Comparison of ENCODE assay signal across 5 worm cellular contexts in the genomic region with DNA sequence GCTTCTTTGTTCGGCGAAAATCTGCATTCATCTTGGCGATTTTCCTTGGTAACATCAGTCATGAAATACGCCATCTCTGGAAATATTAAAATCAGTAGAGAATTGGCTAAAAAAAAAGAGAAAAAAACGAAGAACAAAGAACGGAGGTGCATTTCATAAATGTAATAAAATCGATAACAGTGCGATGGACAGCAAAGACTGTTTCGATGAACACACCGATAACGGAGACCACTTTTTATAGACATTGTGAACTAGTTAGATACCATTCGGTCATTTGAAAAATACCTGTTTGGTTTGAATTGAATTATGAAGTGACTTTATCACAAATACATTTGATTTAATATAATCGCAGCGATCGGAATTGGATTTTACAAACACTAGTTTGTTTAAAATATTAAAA.
TF ChIP-seq lines count a peak whose summit lies in the region.

A gene (minus strand): TSS at position 76 of the 400 bp plus-strand sequence.

TF ChIP-seq in whole organism, L1 larva, 84 proteins besides CTCF, POLR2A, EP300 and RAD21:
- TF ChIP-seq nhr-85 (tag; lab: Kevin White, UChicago) (peak; percentile 51), F16B12.6 (tag; optimal IDR thresholded peaks at IDR 0.05; lab: Kevin White, UChicago) (no peak)

TF ChIP-seq in whole organism, L2 larva, 48 proteins besides CTCF, POLR2A, EP300 and RAD21:
- no peak for TF ChIP-seq mdl-1 (tag; optimal IDR thresholded peaks at IDR 0.05; lab: Kevin White, UChicago)
- TF ChIP-seq snpc-4 (tag; optimal IDR thresholded peaks at IDR 0.05; lab: Kevin White, UChicago): no peak
- TF ChIP-seq fos-1 (tag; optimal IDR thresholded peaks at IDR 0.05; lab: Kevin White, UChicago): peak; percentile 11
- TF ChIP-seq mab-5 (tag; optimal IDR thresholded peaks at IDR 0.05; lab: Kevin White, UChicago): no peak

TF ChIP-seq in whole organism, L3 larva, 47 proteins besides CTCF, POLR2A, EP300 and RAD21:
- TF ChIP-seq ceh-16 (tag; optimal IDR thresholded peaks at IDR 0.05; lab: Kevin White, UChicago) (no peak), elt-2 (tag; optimal IDR thresholded peaks at IDR 0.05; lab: Kevin White, UChicago) (peak; percentile 29), pqm-1 (tag; optimal IDR thresholded peaks at IDR 0.05; lab: Kevin White, UChicago) (peak; percentile 3), nhr-237 (tag; optimal IDR thresholded peaks at IDR 0.05; lab: Kevin White, UChicago) (no peak), ceh-28 (tag; optimal IDR thresholded peaks at IDR 0.05; lab: Kevin White, UChicago) (peak; percentile 63), fos-1 (tag; optimal IDR thresholded peaks at IDR 0.05; lab: Kevin White, UChicago) (no peak), ZK546.5 (tag; optimal IDR thresholded peaks at IDR 0.05; lab: Kevin White, UChicago) (no peak), ceh-82 (tag; optimal IDR thresholded peaks at IDR 0.05; lab: Kevin White, UChicago) (no peak), elt-3 (tag; optimal IDR thresholded peaks at IDR 0.05; lab: Kevin White, UChicago) (no peak), nhr-77 (tag; optimal IDR thresholded peaks at IDR 0.05; lab: Kevin White, UChicago) (no peak), unc-62 (GFP tag; optimal IDR thresholded peaks at IDR 0.05; lab: Kevin White, UChicago) (no peak)

TF ChIP-seq in whole organism, L4 larva, 104 proteins besides CTCF, POLR2A, EP300 and RAD21:
- peak; percentile 46 for TF ChIP-seq pqm-1 (tag; optimal IDR thresholded peaks at IDR 0.05; lab: Kevin White, UChicago)
- TF ChIP-seq hlh-11 (tag; optimal IDR thresholded peaks at IDR 0.05; lab: Kevin White, UChicago): peak; percentile 0
- no peak for TF ChIP-seq hmg-1.1 (GFP tag; IDR thresholded peaks at IDR 0.05; lab: Robert Waterston, UW)
- TF ChIP-seq dve-1 (tag; optimal IDR thresholded peaks at IDR 0.05; lab: Kevin White, UChicago; ENCODE audit: insufficient read depth): peak; percentile 26
- TF ChIP-seq php-3 (GFP tag; IDR thresholded peaks at IDR 0.05; lab: Robert Waterston, UW): peak; percentile 15; the same call in 1 of the 2 replicates
- no peak for TF ChIP-seq madf-9 (GFP tag; conservative IDR thresholded peaks at IDR 0.05; lab: Robert Waterston, UW)
- TF ChIP-seq lim-7 (GFP tag; IDR thresholded peaks at IDR 0.05; lab: Robert Waterston, UW): no peak
- TF ChIP-seq cey-2 (tag; optimal IDR thresholded peaks at IDR 0.05; lab: Kevin White, UChicago; ENCODE audit: borderline replicate concordance, insufficient read depth): no peak
- TF ChIP-seq ceh-28 (tag; optimal IDR thresholded peaks at IDR 0.05; lab: Kevin White, UChicago): peak; percentile 7
- peak in 1 of 2 experiments; percentile 12 for TF ChIP-seq unc-62 (GFP tag; optimal IDR thresholded peaks at IDR 0.05 in 1 of 2; lab: Kevin White, UChicago)
- TF ChIP-seq unc-62 (tag; optimal IDR thresholded peaks at IDR 0.05; lab: Kevin White, UChicago): no peak
- TF ChIP-seq daf-16 (GFP tag; optimal IDR thresholded peaks at IDR 0.05; lab: Kevin White, UChicago): no peak
- TF ChIP-seq daf-16 (tag; optimal IDR thresholded peaks at IDR 0.05; lab: Kevin White, UChicago): peak; percentile 22
- no peak for TF ChIP-seq nhr-111 (GFP tag; optimal IDR thresholded peaks at IDR 0.05; lab: Kevin White, UChicago)
- peak; percentile 51 for TF ChIP-seq nhr-28 (tag; optimal IDR thresholded peaks at IDR 0.05; lab: Kevin White, UChicago)

TF ChIP-seq in whole organism, young adult, 124 proteins besides CTCF, POLR2A, EP300 and RAD21:
- TF ChIP-seq him-1 (tag; optimal IDR thresholded peaks at IDR 0.05; lab: Kevin White, UChicago) (no peak), nhr-80 (tag; optimal IDR thresholded peaks at IDR 0.05; lab: Kevin White, UChicago) (peak; percentile 39)
